Fruit fly (Drosophila melanogaster): ENCODE measurements around the gene Oseg1.

The Oseg1 gene

DNA sequence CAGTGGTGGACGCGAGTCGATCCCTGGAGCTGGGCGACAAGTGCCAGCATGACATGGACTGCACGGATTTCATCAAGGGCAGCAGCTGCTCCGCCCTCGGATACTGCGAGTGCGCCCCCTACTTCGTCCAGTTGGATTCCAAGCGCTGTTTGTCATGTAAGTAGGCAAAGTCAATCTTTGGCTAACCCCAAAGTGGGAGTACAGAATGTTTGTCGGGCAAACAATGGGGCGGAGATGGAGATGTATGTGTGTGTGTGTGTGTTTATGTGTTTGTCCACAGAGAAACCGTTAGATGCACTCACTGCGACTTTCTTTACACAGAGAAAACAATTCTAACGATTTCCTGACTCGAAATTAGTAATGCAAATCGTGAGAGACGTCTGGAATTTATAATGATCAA lies 33.5 kb downstream of the Oseg1 start:
- TF ChIP-seq CTCF (optimal IDR thresholded peaks at IDR 0.05) (no peak), CG8478 (optimal IDR thresholded peaks at IDR 0.05) (no peak)

DNA sequence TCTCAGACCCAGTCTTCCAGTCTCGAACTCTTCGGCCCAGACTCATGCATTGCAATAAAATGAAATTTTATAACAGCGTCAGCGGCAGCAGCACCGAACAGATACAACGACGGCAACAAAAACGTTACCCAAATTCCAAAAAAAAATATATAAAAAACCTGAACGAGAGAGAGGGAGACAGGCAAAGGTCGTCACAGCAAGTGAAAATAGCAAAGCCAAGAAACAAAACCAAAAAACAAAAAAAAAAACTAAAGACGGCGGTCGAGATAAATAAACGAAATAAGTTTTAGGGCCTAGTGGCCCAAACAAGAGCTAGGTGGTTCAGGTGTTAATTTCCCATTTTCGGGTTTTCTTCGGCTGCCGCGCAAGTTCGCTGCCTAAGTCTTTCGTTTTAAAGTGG lies 38.5 kb downstream of the Oseg1 start:
- TF ChIP-seq CG8478 (optimal IDR thresholded peaks at IDR 0.05): no peak
- TF ChIP-seq CTCF (optimal IDR thresholded peaks at IDR 0.05): no peak

DNA sequence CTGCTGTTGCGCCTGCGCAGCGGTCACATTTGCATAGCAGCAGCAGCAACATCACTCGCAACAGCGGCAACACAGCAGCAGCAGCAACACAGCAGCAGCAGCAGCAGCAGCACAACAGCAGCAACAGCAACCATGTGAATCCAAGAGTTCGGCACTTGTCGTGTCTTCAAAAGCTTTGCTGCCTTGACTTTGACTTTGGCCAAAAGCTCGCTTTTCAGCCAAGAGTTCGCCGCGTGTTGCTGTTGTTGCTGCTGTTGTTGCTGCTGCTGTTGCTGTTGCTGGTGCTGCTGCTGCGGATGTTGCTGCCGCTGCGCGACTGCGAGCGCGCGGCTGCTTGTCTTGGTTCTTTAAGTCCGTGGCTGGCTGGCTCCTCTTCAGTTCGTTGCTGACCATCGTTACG lies 40.6 kb downstream of the Oseg1 start, which contains the start of gene ImpE1:
TSS of gene ImpE1 (plus strand) at position 371 of the 400 bp plus-strand sequence.
- TF ChIP-seq CTCF (optimal IDR thresholded peaks at IDR 0.05) (no peak), CG8478 (optimal IDR thresholded peaks at IDR 0.05) (no peak)

DNA sequence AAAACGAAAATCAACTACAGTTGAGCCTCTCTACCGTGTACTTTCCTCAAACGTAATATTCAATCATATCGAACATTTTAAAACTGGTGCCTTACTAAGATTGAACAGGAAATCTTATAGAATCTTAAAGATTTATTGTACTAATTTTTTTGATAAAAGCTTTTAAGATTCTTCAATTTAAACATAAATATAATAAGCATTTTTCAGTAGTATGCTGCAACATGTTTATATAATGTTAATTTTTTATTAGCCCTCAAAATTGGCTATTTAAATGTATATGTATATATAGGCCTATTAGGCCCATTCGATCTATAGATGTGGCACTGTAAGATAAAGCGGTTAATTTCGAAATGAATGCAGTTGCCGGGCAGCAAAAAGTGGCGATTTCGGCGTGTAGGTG lies 41.1 kb downstream of the Oseg1 start:
- TF ChIP-seq CG8478 (optimal IDR thresholded peaks at IDR 0.05) (no peak), CTCF (optimal IDR thresholded peaks at IDR 0.05) (no peak)

DNA sequence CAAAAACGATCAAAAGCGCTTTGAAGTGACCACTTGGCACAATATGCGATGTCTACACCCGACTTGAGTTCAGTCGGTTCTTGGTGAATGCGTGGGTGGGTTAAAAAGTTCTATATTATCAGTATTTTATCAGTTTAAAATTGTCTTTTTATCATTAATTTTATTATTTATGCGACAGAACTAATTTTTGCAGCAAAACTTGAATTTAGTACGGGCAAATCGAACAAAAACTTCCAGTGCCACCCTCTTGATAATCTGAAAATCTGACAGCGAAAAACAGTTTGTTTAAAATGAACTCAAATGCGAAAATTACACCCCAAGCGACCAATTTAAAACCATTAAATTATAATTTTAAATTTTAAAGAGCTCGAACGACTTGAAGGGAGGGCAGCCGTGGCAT lies 41.7 kb downstream of the Oseg1 start:
- no peak for TF ChIP-seq CTCF (optimal IDR thresholded peaks at IDR 0.05)
- TF ChIP-seq CG8478 (optimal IDR thresholded peaks at IDR 0.05): no peak

DNA sequence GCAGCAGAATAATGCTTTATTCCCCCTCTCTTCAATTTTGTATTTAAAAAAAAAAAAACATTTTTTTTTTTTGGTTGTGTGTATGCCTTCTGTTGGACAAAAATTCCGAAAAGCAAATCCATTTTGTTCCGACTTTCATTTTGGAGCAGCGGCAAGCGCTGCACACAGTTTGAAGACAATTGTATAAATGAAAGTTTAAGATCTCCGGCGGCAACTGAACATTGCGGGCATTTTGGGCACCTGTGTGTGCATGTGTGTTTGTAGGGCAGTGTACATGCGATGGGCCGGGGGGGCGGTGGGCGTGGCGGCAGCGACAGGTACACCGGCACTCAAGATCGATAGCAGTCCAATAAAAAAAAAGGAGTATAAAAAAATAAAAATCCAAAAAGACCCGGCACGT lies 43.2 kb downstream of the Oseg1 start:
- TF ChIP-seq CTCF (optimal IDR thresholded peaks at IDR 0.05) (no peak), CG8478 (optimal IDR thresholded peaks at IDR 0.05) (no peak)

DNA sequence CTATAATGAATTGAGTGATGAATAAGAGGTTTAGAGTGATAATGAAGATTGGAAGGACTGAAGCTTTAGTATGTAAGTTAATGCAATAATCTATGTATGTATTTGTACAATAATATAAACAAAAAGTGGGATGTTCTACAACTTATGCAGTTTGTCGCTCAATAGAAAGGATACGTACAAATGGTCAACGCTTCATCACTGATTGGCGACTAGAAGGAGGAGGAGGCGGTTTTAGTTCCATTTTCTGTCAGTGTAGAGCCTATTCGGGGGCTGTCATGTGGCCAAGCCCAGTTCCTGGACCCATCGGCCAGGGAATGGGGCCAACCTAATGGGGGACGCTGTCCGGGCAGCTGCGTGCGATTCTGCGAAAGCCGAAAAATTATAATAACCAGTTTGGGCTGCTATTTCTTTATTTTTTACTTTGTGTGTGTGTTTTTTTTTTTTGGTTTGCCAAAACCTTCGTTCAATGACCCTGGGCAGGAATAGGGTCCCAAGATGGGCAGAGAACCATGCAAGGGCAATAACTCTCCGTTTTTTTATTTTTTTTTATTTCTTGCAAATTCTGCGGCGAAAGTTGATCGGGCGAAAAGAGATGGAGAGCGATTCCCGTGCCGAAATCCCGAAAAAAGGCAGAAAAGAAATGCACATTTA lies 43.8 kb downstream of the Oseg1 start:
- no peak for TF ChIP-seq CG8478 (optimal IDR thresholded peaks at IDR 0.05)
- TF ChIP-seq CTCF (optimal IDR thresholded peaks at IDR 0.05): no peak

DNA sequence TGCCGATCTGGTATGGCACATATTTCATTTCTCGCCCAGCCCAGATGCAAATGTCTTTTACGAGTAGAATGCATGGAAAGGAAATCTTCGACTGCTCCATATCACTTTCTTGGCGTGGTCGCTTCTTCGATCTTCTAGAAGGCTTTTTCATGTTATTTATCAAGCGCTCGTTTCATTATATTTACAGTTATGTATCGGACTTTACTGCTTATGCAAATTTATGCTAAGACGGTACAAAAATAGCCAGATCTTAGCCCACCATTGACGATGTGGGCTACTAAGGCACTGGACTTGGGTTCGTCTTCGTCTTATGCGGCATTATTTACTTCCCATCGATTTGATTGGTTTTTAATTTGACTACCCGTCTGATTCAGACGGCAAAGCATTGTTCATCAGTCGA lies 49.4 kb downstream of the Oseg1 start:
- TF ChIP-seq CG8478 (optimal IDR thresholded peaks at IDR 0.05) (no peak), CTCF (optimal IDR thresholded peaks at IDR 0.05) (no peak)

DNA sequence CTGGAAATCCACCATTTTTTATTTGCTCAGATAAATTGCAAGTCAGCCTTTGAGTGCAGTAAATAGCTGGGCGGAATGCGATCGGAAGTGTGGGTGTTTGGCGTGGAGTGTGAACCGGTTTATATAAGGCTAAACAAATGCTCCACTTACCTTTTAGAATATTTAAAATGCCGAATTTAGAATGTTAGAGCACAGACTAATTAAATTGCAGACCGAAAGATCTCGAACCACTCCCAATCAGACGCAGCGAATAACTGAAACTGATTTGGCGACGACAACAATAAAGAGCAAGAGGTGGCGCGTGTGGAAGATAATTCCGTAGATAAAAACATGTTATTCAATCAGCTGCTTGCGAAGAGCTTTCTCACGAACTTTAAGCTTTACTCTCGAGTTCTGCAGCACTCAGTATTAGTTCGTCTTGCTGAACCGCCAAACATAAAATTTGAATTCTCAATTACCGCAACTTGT lies 51.9 kb downstream of the Oseg1 start, which contains the start of gene Idh:
TSS of gene Idh (minus strand) at position 264 of the 468 bp plus-strand sequence.
- TF ChIP-seq CG8478 (optimal IDR thresholded peaks at IDR 0.05): no peak
- no peak for TF ChIP-seq CTCF (optimal IDR thresholded peaks at IDR 0.05)

DNA sequence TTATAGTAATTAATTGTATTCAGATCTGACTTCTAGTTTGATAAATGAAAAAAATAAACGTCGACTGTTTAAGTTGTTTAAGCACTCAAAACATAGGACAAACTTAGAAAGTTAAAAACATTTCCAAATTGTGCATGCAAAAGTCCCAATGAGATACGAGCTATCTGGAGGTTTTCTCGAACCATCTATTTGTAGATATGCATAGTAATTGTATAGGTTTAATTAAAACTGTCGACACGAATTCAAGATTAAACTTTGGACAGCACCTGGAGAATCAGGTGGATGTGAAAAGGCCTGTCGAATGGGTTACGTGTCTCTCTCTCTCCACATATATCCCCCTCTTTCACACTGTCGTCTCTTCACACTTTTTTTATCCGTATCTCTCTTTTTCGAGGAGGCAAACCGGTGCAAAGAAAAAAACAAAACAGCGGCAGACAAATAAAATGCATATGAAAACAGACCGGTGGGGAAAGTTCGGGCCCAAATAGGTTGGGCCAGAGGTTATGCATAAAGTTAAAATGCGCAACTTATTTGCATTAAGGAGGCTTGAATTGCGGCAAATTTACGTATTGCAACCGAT lies 52.5 kb downstream of the Oseg1 start:
- TF ChIP-seq CG8478 (optimal IDR thresholded peaks at IDR 0.05) (no peak), CTCF (optimal IDR thresholded peaks at IDR 0.05) (no peak)

DNA sequence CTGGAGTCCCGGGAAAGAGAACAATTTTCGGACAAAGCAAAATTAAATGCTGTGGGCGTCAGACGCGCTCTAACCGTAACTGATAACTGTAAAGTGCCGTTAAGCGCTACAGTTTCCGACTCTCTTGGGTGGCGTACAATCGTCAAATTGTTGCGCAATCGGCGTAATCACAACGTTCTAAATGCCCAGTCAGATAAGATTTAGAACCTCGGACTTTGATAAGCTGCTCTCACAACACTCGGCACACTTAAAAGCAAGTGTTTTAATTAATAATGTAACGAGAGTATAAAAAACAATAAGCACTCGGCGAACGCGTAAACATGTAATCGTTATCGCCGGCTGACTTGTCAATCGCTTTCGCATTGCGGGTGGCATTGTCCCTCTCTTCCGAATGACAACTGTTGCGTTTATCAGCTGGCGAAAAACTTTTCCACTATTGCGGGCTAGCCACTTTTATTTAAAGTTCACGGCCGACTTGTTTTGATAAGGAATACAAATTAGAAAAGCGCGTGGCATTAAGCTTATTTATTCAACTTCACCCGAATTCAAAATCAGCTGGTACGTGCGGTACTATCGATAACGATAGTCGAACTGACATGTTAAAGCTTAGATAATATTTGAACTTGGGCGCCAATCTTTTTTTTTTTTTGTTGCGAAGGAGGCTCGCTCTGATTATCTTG lies 53.7 kb downstream of the Oseg1 start:
- no peak for TF ChIP-seq CG8478 (optimal IDR thresholded peaks at IDR 0.05)
- no peak for TF ChIP-seq CTCF (optimal IDR thresholded peaks at IDR 0.05)

DNA sequence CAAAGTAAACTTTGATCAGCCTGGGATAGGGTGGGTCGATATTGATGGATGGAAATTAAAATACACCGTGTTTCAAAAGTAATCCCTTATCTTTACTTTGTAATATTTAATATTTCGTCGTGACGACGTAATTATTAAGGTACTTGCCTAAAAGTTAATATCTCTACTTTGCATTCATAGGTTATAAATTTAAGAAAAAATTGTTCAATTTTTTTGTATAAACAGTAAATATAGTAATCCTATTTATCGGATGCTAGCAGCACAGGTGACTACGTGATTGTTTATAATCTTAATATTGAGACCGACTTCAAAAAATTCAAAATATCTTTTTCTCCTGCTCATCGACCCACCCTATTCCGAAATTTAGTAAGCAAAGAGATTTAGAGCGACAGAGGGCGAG lies 54.5 kb downstream of the Oseg1 start:
- TF ChIP-seq CTCF (optimal IDR thresholded peaks at IDR 0.05): no peak
- TF ChIP-seq CG8478 (optimal IDR thresholded peaks at IDR 0.05): no peak

Data from S2 (cell line).